Fruit fly (Drosophila melanogaster): ENCODE data around the gene CG12990.
A peak's percentile ranks its signal among the peaks of the same experiment; 100 is the strongest.

The CG12990 gene

dm6 chrX:17657716-17658115, 14.0 kb downstream of the CG12990 start:
- TF ChIP-seq fru (GFP tag; optimal IDR thresholded peaks at IDR 0.05), result no peak
- TF ChIP-seq usp (GFP tag; optimal IDR thresholded peaks at IDR 0.05), result no peak
- TF ChIP-seq OdsH (GFP tag; optimal IDR thresholded peaks at IDR 0.05), result no peak
- TF ChIP-seq h (GFP tag; optimal IDR thresholded peaks at IDR 0.05), result no peak
- TF ChIP-seq psq (GFP tag; optimal IDR thresholded peaks at IDR 0.05), result peak; percentile 1

dm6 chrX:17657050-17657696, 14.5 kb downstream of the CG12990 start, which contains the start of gene beta-Spec:
Gene beta-Spec (plus strand): TSS chrX:17657372.
- TF ChIP-seq woc (GFP tag; optimal IDR thresholded peaks at IDR 0.05), result no peak
- no peak for TF ChIP-seq Jra (GFP tag; optimal IDR thresholded peaks at IDR 0.05)
- peak; percentile 78 for TF ChIP-seq Myc (optimal IDR thresholded peaks at IDR 0.05)
- peak; percentile 18 for TF ChIP-seq HLH106 (tag; optimal IDR thresholded peaks at IDR 0.05)
- no peak for TF ChIP-seq dsf (GFP tag; optimal IDR thresholded peaks at IDR 0.05; ENCODE audit: borderline replicate concordance)
- TF ChIP-seq psq (GFP tag; optimal IDR thresholded peaks at IDR 0.05), result peak; percentile 43

dm6 chrX:17656501-17656900, 15.2 kb downstream of the CG12990 start, which contains the start of gene IntS2:
Gene IntS2 (minus strand): TSS chrX:17656818.
- TF ChIP-seq GATAd (GFP tag; optimal IDR thresholded peaks at IDR 0.05), result no peak

- TF ChIP-seq woc (GFP tag; optimal IDR thresholded peaks at IDR 0.05) (no peak), Dif (GFP tag; optimal IDR thresholded peaks at IDR 0.05; ENCODE audit: partially characterized antibody) (peak; percentile 60), CG9705 (GFP tag; optimal IDR thresholded peaks at IDR 0.05) (no peak), Rel (GFP tag; optimal IDR thresholded peaks at IDR 0.05) (no peak), Rel (tag; optimal IDR thresholded peaks at IDR 0.05) (peak; percentile 77), fru (GFP tag; optimal IDR thresholded peaks at IDR 0.05) (no peak), lola (GFP tag; optimal IDR thresholded peaks at IDR 0.05) (no peak), CrebA (GFP tag; optimal IDR thresholded peaks at IDR 0.05; ENCODE audit: borderline replicate concordance) (no peak), dmrt93B (GFP tag; optimal IDR thresholded peaks at IDR 0.05) (no peak), N (GFP tag; optimal IDR thresholded peaks at IDR 0.05) (peak; percentile 79), Abd-B (GFP tag; optimal IDR thresholded peaks at IDR 0.05) (peak; percentile 32)
These were observed 19.5 kb downstream of the CG12990 start, which contains the start of gene RhoGAPp190 for dm6 chrX:17651998-17652738. Gene RhoGAPp190 (minus strand): TSS chrX:17652562.

- TF ChIP-seq tai (GFP tag; optimal IDR thresholded peaks at IDR 0.05) (no peak), OdsH (GFP tag; optimal IDR thresholded peaks at IDR 0.05) (no peak), dl (GFP tag; optimal IDR thresholded peaks at IDR 0.05; ENCODE audit: insufficient read depth in 1 of 2, partially characterized antibody in 2 of 2) (peak; percentile 37 to 73), fru (GFP tag; optimal IDR thresholded peaks at IDR 0.05) (no peak), CG9705 (GFP tag; optimal IDR thresholded peaks at IDR 0.05) (no peak), Dif (GFP tag; optimal IDR thresholded peaks at IDR 0.05; ENCODE audit: partially characterized antibody) (peak; percentile 71)
These were observed 20.3 kb downstream of the CG12990 start for dm6 chrX:17651216-17651997.

- no peak for TF ChIP-seq Dfd (GFP tag; optimal IDR thresholded peaks at IDR 0.05)
- no peak for TF ChIP-seq CG9705 (GFP tag; optimal IDR thresholded peaks at IDR 0.05)
- TF ChIP-seq br (GFP tag; optimal IDR thresholded peaks at IDR 0.05), result no peak
- TF ChIP-seq fru (GFP tag; optimal IDR thresholded peaks at IDR 0.05), result no peak
- TF ChIP-seq Hr78 (GFP tag; optimal IDR thresholded peaks at IDR 0.05), result no peak
- TF ChIP-seq OdsH (GFP tag; optimal IDR thresholded peaks at IDR 0.05), result no peak
- no peak for TF ChIP-seq lola (GFP tag; optimal IDR thresholded peaks at IDR 0.05)
- no peak for TF ChIP-seq jim (GFP tag; optimal IDR thresholded peaks at IDR 0.05)
- no peak for TF ChIP-seq HLH106 (tag; optimal IDR thresholded peaks at IDR 0.05)
- TF ChIP-seq Hnf4 (GFP tag; optimal IDR thresholded peaks at IDR 0.05), result no peak
- no peak for TF ChIP-seq sage (GFP tag; optimal IDR thresholded peaks at IDR 0.05)
- no peak for TF ChIP-seq rgr (GFP tag; optimal IDR thresholded peaks at IDR 0.05)
These were observed 30.9 kb downstream of the CG12990 start for dm6 chrX:17640837-17641236.
